Fruit fly (Drosophila melanogaster): ENCODE data around the gene Hsc70-4.
A peak's percentile ranks its signal among the peaks of the same experiment; 100 is the strongest.

DNA sequence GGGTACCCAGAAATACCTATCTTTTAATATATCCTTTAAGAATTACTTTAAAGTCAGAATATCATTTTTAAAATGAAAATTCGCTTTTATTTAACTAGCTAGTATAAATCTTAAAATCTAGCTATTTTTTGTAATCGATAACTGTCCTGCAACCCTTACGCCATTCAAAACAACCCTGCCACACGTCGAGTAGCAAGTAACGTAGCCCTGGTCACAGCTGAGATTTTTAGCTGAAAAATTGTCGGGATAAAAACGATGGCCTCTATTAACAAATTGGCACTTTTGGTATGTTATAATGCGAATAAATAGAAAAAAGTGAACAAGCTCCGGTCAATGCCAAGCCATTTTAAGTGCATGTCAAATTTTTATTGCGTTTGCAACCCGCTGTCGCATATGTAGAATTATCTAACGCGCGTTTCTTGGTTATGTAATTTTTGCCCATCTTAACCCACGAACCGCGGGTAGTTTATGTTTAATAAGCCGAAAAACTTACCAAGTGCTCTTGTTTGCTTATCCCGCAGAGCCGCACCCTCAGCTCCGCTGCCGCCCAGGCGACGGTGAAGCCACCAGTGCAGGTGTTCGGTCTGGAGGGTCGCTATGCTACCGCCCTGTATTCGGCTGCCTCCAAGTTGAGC is 23.0 kb downstream of the Hsc70-4 start, which contains the start of gene ATPsynO:
- TF ChIP-seq CG8478 (optimal IDR thresholded peaks at IDR 0.05) (no peak), CTCF (optimal IDR thresholded peaks at IDR 0.05) (peak in 1 of 2 experiments; percentile 45)

Data from S2 (cell line).